Worm (Caenorhabditis elegans) whole organism, L4 larva: ENCODE results near the gene npr-15.

ENCODE experiments used
- D1046.2 ChIP-seq: fragments of 200-800 bp; sonication (Bioruptor generic); IDR thresholded peaks from 2 replicates; pipeline ENCODE4 v1.3.6; 2022; ENCODE audit warnings: missing genetic modification characterization, missing compliant biosample characterization
- F49E8.2 ChIP-seq: sonication (generic microtip); optimal IDR thresholded peaks from 2 replicates; lab custom pipeline; 2016; ENCODE audit warnings: missing compliant biosample characterization, mild to moderate bottlenecking, missing genetic modification characterization, borderline replicate concordance
- T20F7.1 ChIP-seq: fragments of 200-800 bp; sonication (Bioruptor generic); optimal IDR thresholded peaks from 2 replicates; lab custom pipeline; 2018; ENCODE audit warnings: mild to moderate bottlenecking, missing genetic modification characterization, missing compliant biosample characterization
- Y5F2A.4 ChIP-seq: fragments of 200-800 bp; sonication (Bioruptor generic); optimal IDR thresholded peaks from 2 replicates; lab custom pipeline; 2018; ENCODE audit warnings: mild to moderate bottlenecking, missing genetic modification characterization, missing compliant biosample characterization
- Y75B8A.6 ChIP-seq: fragments of 200-800 bp; sonication (Bioruptor generic); IDR thresholded peaks from 2 replicates; pipeline ENCODE4 v1.3.6; 2022; ENCODE audit warnings: missing genetic modification reagents, missing genetic modification characterization, missing compliant biosample characterization
- ZK337.2 ChIP-seq: fragments of 200-800 bp; sonication (Bioruptor generic); IDR thresholded peaks from 2 replicates; pipeline ENCODE4 v1.3.6; 2022; ENCODE audit warnings: missing genetic modification reagents, missing genetic modification characterization, missing compliant biosample characterization
- ZK546.5 ChIP-seq, 2 experiments: sonication (generic microtip); optimal IDR thresholded peaks; 2 replicates each; lab custom pipeline; 2017; ENCODE audit warnings: missing biosample characterization in 2 of 2, missing genetic modification characterization in 2 of 2
- aha-1 ChIP-seq: fragments of 150-350 bp; peaks from one replicate; lab custom pipeline; 2014; ENCODE audit warnings: missing biosample characterization, missing genetic modification characterization
- ama-1 ChIP-seq: fragments of 150-350 bp; optimal IDR thresholded peaks from 2 replicates; lab custom pipeline; 2014; ENCODE audit warnings: inconsistent platforms, mixed read lengths
- attf-4 ChIP-seq: sonication (generic microtip); optimal IDR thresholded peaks from 3 replicates; lab custom pipeline; 2017; ENCODE audit warnings: missing biosample characterization, missing genetic modification characterization
- ceh-20 ChIP-seq: fragments of 200-800 bp; sonication (Bioruptor generic); IDR thresholded peaks from 2 replicates; pipeline ENCODE4 v1.3.6; 2022; ENCODE audit warnings: missing genetic modification reagents, missing genetic modification characterization, missing compliant biosample characterization
- ceh-28 ChIP-seq: fragments of 150-350 bp; optimal IDR thresholded peaks from 2 replicates; lab custom pipeline; 2014; ENCODE audit warnings: missing biosample characterization, missing genetic modification reagents, missing genetic modification characterization
- ceh-32 ChIP-seq: sonication (generic microtip); optimal IDR thresholded peaks from 2 replicates; lab custom pipeline; 2016; ENCODE audit warnings: mild to moderate bottlenecking, missing genetic modification characterization, missing compliant biosample characterization; ENCODE audit not compliant: poor library complexity
- ceh-82 ChIP-seq: sonication (generic microtip); optimal IDR thresholded peaks from 2 replicates; lab custom pipeline; 2017; ENCODE audit warnings: missing biosample characterization, missing genetic modification characterization
- daf-19 ChIP-seq: fragments of 200-800 bp; sonication (Bioruptor generic); conservative IDR thresholded peaks from 2 replicates; pipeline ENCODE4 v1.3.6; 2022; ENCODE audit warnings: missing genetic modification characterization, missing compliant biosample characterization
- daf-8 ChIP-seq: fragments of 200-800 bp; sonication (Bioruptor generic); IDR thresholded peaks from 2 replicates; pipeline ENCODE4 v1.3.6; 2022; ENCODE audit warnings: missing genetic modification characterization, missing compliant biosample characterization
- dmd-6 ChIP-seq: fragments of 200-800 bp; sonication (Bioruptor generic); IDR thresholded peaks from 2 replicates; pipeline ENCODE4 v1.3.6; 2022; ENCODE audit warnings: missing genetic modification reagents, missing genetic modification characterization, missing compliant biosample characterization
- duxl-1 ChIP-seq: sonication (generic microtip); optimal IDR thresholded peaks from 2 replicates; lab custom pipeline; 2016; ENCODE audit warnings: mild to moderate bottlenecking, missing genetic modification characterization, moderate library complexity, missing compliant biosample characterization; ENCODE audit not compliant: poor library complexity
- dve-1 ChIP-seq: sonication (generic microtip); optimal IDR thresholded peaks from 2 replicates; lab custom pipeline; 2017; ENCODE audit warnings: antibody characterized with exemption, mild to moderate bottlenecking, missing genetic modification characterization, missing compliant biosample characterization; ENCODE audit not compliant: insufficient read depth
- egl-43 ChIP-seq: fragments of 200-800 bp; sonication (Bioruptor generic); IDR thresholded peaks from 2 replicates; pipeline ENCODE4 v1.3.6; 2022; ENCODE audit warnings: missing genetic modification reagents, missing genetic modification characterization, missing compliant biosample characterization
- hlh-30 ChIP-seq: sonication (generic microtip); optimal IDR thresholded peaks from 2 replicates; lab custom pipeline; 2017; ENCODE audit warnings: antibody characterized with exemption, mild to moderate bottlenecking, missing genetic modification characterization, missing compliant biosample characterization; ENCODE audit not compliant: insufficient read depth
- hmg-1.1 ChIP-seq: fragments of 200-800 bp; sonication (Bioruptor generic); IDR thresholded peaks from 2 replicates; pipeline ENCODE4 v1.3.6; 2022; ENCODE audit warnings: missing genetic modification reagents, missing genetic modification characterization, missing compliant biosample characterization
- jun-1 ChIP-seq: fragments of 150-350 bp; optimal IDR thresholded peaks from 2 replicates; lab custom pipeline; 2014; ENCODE audit warnings: missing biosample characterization, missing genetic modification reagents, missing genetic modification characterization
- lim-7 ChIP-seq: fragments of 200-800 bp; sonication (Bioruptor generic); IDR thresholded peaks from 2 replicates; pipeline ENCODE4 v1.3.6; 2022; ENCODE audit warnings: missing genetic modification characterization, missing compliant biosample characterization
- lin-15B ChIP-seq: fragments of 150-350 bp; sonication (generic microtip); optimal IDR thresholded peaks from 3 replicates; lab custom pipeline; 2014; ENCODE audit warnings: missing biosample characterization, missing genetic modification characterization
- lir-3 ChIP-seq: sonication (generic microtip); optimal IDR thresholded peaks from 2 replicates; lab custom pipeline; 2016; ENCODE audit warnings: mild to moderate bottlenecking, missing genetic modification characterization, missing compliant biosample characterization
- mdl-1 ChIP-seq, 2 experiments: fragments of 150-350 bp in 1 of 2; sonication (generic microtip) in 1 of 2; optimal IDR thresholded peaks; 2 replicates each; lab custom pipeline; 2014 to 2017; ENCODE audit warnings: missing biosample characterization in 2 of 2, missing genetic modification characterization in 2 of 2
- mdt-29 ChIP-seq: fragments of 200-800 bp; sonication (Bioruptor generic); IDR thresholded peaks from 2 replicates; pipeline ENCODE4 v1.3.6; 2022; ENCODE audit warnings: missing genetic modification reagents, missing genetic modification characterization, missing compliant biosample characterization
- mes-2 ChIP-seq: sonication (generic microtip); optimal IDR thresholded peaks from 2 replicates; lab custom pipeline; 2016; ENCODE audit warnings: missing genotype, mild to moderate bottlenecking, missing genetic modification characterization, missing compliant biosample characterization; ENCODE audit not compliant: poor library complexity, severe bottlenecking
- mxl-3 ChIP-seq: fragments of 200-800 bp; sonication (Bioruptor generic); optimal IDR thresholded peaks from 2 replicates; lab custom pipeline; 2018; ENCODE audit warnings: mild to moderate bottlenecking, missing genetic modification characterization, missing compliant biosample characterization
- nhr-10 ChIP-seq: fragments of 150-350 bp; optimal IDR thresholded peaks from 2 replicates; lab custom pipeline; 2014; ENCODE audit warnings: missing biosample characterization, missing genetic modification characterization
- nhr-111 ChIP-seq: fragments of 200-800 bp; sonication (Bioruptor generic); optimal IDR thresholded peaks from 2 replicates; lab custom pipeline; 2018; ENCODE audit warnings: mild to moderate bottlenecking, missing genetic modification characterization, missing compliant biosample characterization
- nhr-237 ChIP-seq: sonication (generic microtip); optimal IDR thresholded peaks from 2 replicates; lab custom pipeline; 2017; ENCODE audit warnings: missing biosample characterization, missing genetic modification characterization
- nhr-25 ChIP-seq: sonication (generic microtip); optimal IDR thresholded peaks from 2 replicates; lab custom pipeline; 2017; ENCODE audit warnings: missing genetic modification characterization, mild to moderate bottlenecking, missing compliant biosample characterization, antibody characterized with exemption, moderate library complexity, borderline replicate concordance; ENCODE audit not compliant: insufficient read depth
- nhr-6 ChIP-seq: fragments of 150-350 bp; optimal IDR thresholded peaks from 2 replicates; lab custom pipeline; 2014; ENCODE audit warnings: missing biosample characterization, missing genetic modification characterization
- nhr-77 ChIP-seq: fragments of 150-350 bp; optimal IDR thresholded peaks from 2 replicates; lab custom pipeline; 2014; ENCODE audit warnings: missing biosample characterization, missing genetic modification characterization
- pha-4 ChIP-seq, 2 experiments: fragments of 150-350 bp in 1 of 2; fragments of 200-800 bp in 1 of 2; sonication (Bioruptor generic) in 1 of 2; IDR thresholded peaks in 1 of 2; optimal IDR thresholded peaks in 1 of 2; 2 replicates each; pipeline versions ENCODE4 v1.3.6 to Lab custom; 2014 to 2022; ENCODE audit warnings: missing genetic modification characterization in 2 of 2, missing genetic modification reagents in 2 of 2, missing biosample characterization in 1 of 2, missing compliant biosample characterization in 1 of 2
- pqm-1 ChIP-seq: sonication (generic microtip); optimal IDR thresholded peaks from 2 replicates; lab custom pipeline; 2017; ENCODE audit warnings: missing biosample characterization, missing genetic modification characterization
- rbr-2 ChIP-seq: sonication (generic microtip); optimal IDR thresholded peaks from 2 replicates; lab custom pipeline; 2016; ENCODE audit warnings: missing genotype, missing genetic modification characterization, missing compliant biosample characterization
- sdz-12 ChIP-seq: fragments of 200-800 bp; sonication (Bioruptor generic); optimal IDR thresholded peaks from 2 replicates; lab custom pipeline; 2018; ENCODE audit warnings: mild to moderate bottlenecking, missing genetic modification characterization, missing compliant biosample characterization
- tag-97 ChIP-seq: fragments of 200-800 bp; sonication (Bioruptor generic); IDR thresholded peaks from 2 replicates; pipeline ENCODE4 v1.3.6; 2022; ENCODE audit warnings: missing genetic modification characterization, missing compliant biosample characterization
- unc-130 ChIP-seq: sonication (generic microtip); optimal IDR thresholded peaks from 2 replicates; lab custom pipeline; 2016; ENCODE audit warnings: missing genetic modification reagents, missing genetic modification characterization, missing compliant biosample characterization
- unc-62 ChIP-seq, 3 experiments: fragments of 150-350 bp in 1 of 3; sonication (generic microtip); optimal IDR thresholded peaks in 2 of 3; peaks in 1 of 3; 1 replicate in 1 of 3; 2 replicates in 2 of 3; lab custom pipeline; 2014 to 2017; ENCODE audit warnings: missing biosample characterization in 3 of 3, missing genetic modification characterization in 3 of 3, missing genetic modification reagents in 3 of 3, missing genotype in 1 of 3
- vab-7 ChIP-seq: fragments of 200-800 bp; sonication (Bioruptor generic); IDR thresholded peaks from 2 replicates; pipeline ENCODE4 v1.3.6; 2022; ENCODE audit warnings: missing genetic modification reagents, missing genetic modification characterization, missing compliant biosample characterization
- zfp-2 ChIP-seq: sonication (generic microtip); optimal IDR thresholded peaks from 2 replicates; lab custom pipeline; 2016; ENCODE audit warnings: mild to moderate bottlenecking, missing genetic modification characterization, missing compliant biosample characterization
- zip-11 ChIP-seq: fragments of 200-800 bp; sonication (Bioruptor generic); IDR thresholded peaks from 2 replicates; pipeline ENCODE4 v1.3.6; 2022; ENCODE audit warnings: missing genetic modification characterization, missing compliant biosample characterization

npr-15 gene

ce11 chrIII:3703397-3703796 lies 8.9 kb upstream of the npr-15 start, which contains the start of gene C14B1.3 (continued):
- TF ChIP-seq lir-3 (tag; lab: Kevin White, UChicago) (no peak), mdt-29 (GFP tag; lab: Robert Waterston, UW) (no peak), ceh-82 (tag; lab: Kevin White, UChicago) (no peak), vab-7 (GFP tag; lab: Robert Waterston, UW) (no peak), ceh-20 (GFP tag; lab: Robert Waterston, UW) (no peak), mxl-3 (GFP tag; lab: Kevin White, UChicago) (no peak), sdz-12 (no peak), nhr-25 (tag; lab: Kevin White, UChicago) (no peak), ama-1 (lab: Kevin White, UChicago) (no peak), daf-8 (GFP tag; lab: Robert Waterston, UW) (no peak), nhr-77 (tag; lab: Kevin White, UChicago) (peak; percentile 41), duxl-1 (tag; lab: Kevin White, UChicago) (no peak), D1046.2 (GFP tag; lab: Robert Waterston, UW) (no peak), daf-19 (GFP tag; lab: Robert Waterston, UW) (no peak), pha-4 (GFP tag; IDR thresholded peaks at IDR 0.05; lab: Robert Waterston, UW) (no peak), pha-4 (tag; optimal IDR thresholded peaks at IDR 0.05; lab: Kevin White, UChicago) (peak; percentile 21), unc-62 (GFP tag; optimal IDR thresholded peaks at IDR 0.05 in 1 of 2; lab: Kevin White, UChicago) (no peak), unc-62 (tag; optimal IDR thresholded peaks at IDR 0.05; lab: Kevin White, UChicago) (no peak), egl-43 (GFP tag; lab: Robert Waterston, UW) (no peak), unc-130 (GFP tag; lab: Kevin White, UChicago) (no peak), hmg-1.1 (no peak), F49E8.2 (tag; lab: Kevin White, UChicago) (no peak), zfp-2 (tag; lab: Kevin White, UChicago) (no peak), mdl-1 (tag; optimal IDR thresholded peaks at IDR 0.05; lab: Kevin White, UChicago) (peak in 1 of 2 experiments; percentile 80), zip-11 (GFP tag; lab: Robert Waterston, UW) (no peak), nhr-6 (no peak), Y5F2A.4 (no peak), nhr-10 (tag; lab: Kevin White, UChicago) (no peak), tag-97 (no peak), dmd-6 (GFP tag; lab: Robert Waterston, UW) (peak; percentile 47)
- TF ChIP-seq, all 104 proteins: peak for 20

ce11 chrIII:3701411-3702310 lies 7.2 kb upstream of the npr-15 start, which contains the start of the genes pdi-1 and C14B1.2:
Gene pdi-1 (minus strand): TSS chrIII:3701461.
Gene C14B1.2 (plus strand): TSS chrIII:3702260.
- TF ChIP-seq tag-97 (no peak), lim-7 (GFP tag; lab: Robert Waterston, UW) (0 out of 2 replicates have a peak, but pooled peaks have one; percentile 55), rbr-2 (tag; lab: Kevin White, UChicago) (peak; percentile 34), Y5F2A.4 (no peak), ZK546.5 (tag; optimal IDR thresholded peaks at IDR 0.05; lab: Kevin White, UChicago) (no peak), nhr-111 (GFP tag; lab: Kevin White, UChicago) (no peak), attf-4 (tag; lab: Kevin White, UChicago) (no peak), pqm-1 (tag; lab: Kevin White, UChicago) (peak; percentile 40), ceh-28 (tag; lab: Kevin White, UChicago) (no peak), ceh-32 (no peak), jun-1 (tag; lab: Kevin White, UChicago) (no peak), daf-19 (GFP tag; lab: Robert Waterston, UW) (no peak), hlh-30 (tag; lab: Kevin White, UChicago) (peak; percentile 71), aha-1 (no peak), vab-7 (GFP tag; lab: Robert Waterston, UW) (no peak), nhr-77 (tag; lab: Kevin White, UChicago) (peak; percentile 35), sdz-12 (no peak), lin-15B (tag; lab: Kevin White, UChicago) (no peak), T20F7.1 (peak; percentile 66), Y75B8A.6 (0 out of 2 replicates have a peak, but pooled peaks have one; percentile 37), dve-1 (tag; lab: Kevin White, UChicago) (peak; percentile 87), nhr-237 (no peak), ZK337.2 (GFP tag; lab: Robert Waterston, UW) (no peak), mes-2 (tag; lab: Kevin White, UChicago) (peak; percentile 35)
